Worm (Caenorhabditis elegans) whole organism, young adult: ENCODE measurements around the gene anp-1.

ENCODE experiments used
- B0035.1 ChIP-seq: sonication (generic microtip); optimal IDR thresholded peaks from 2 replicates; lab custom pipeline; 2016; ENCODE audit warnings: missing genetic modification characterization, mild to moderate bottlenecking, missing compliant biosample characterization, missing genotype, missing genetic modification reagents
- B0261.1 ChIP-seq: sonication (generic microtip); optimal IDR thresholded peaks from 2 replicates; lab custom pipeline; 2016; ENCODE audit warnings: mild to moderate bottlenecking, missing genetic modification characterization, moderate library complexity, missing compliant biosample characterization
- C17E4.6 ChIP-seq: fragments of 200-800 bp; sonication (Bioruptor generic); IDR thresholded peaks from 2 replicates; pipeline ENCODE4 v1.3.6; 2022; ENCODE audit warnings: missing genetic modification reagents, missing genetic modification characterization, missing compliant biosample characterization
- F10E7.11 ChIP-seq: sonication (generic microtip); optimal IDR thresholded peaks from 2 replicates; lab custom pipeline; 2017; ENCODE audit warnings: mild to moderate bottlenecking, missing genetic modification characterization, moderate library complexity, missing compliant biosample characterization
- K11D2.4 ChIP-seq: fragments of 200-800 bp; sonication (Bioruptor generic); IDR thresholded peaks from 2 replicates; pipeline ENCODE4 v1.3.6; 2022; ENCODE audit warnings: missing genetic modification reagents, missing genetic modification characterization, missing compliant biosample characterization
- T26A5.8 ChIP-seq: sonication (generic microtip); optimal IDR thresholded peaks from 2 replicates; lab custom pipeline; 2016; ENCODE audit warnings: missing genetic modification characterization, missing compliant biosample characterization
- Y56A3A.18 ChIP-seq: fragments of 200-800 bp; sonication (Bioruptor generic); IDR thresholded peaks from 2 replicates; pipeline ENCODE4 v1.3.6; 2022; ENCODE audit warnings: missing genetic modification reagents, missing genetic modification characterization, missing compliant biosample characterization
- cebp-1 ChIP-seq, 2 experiments: fragments of 200-800 bp in 1 of 2; sonication (Bioruptor generic) in 1 of 2; sonication (generic microtip) in 1 of 2; IDR thresholded peaks in 1 of 2; optimal IDR thresholded peaks in 1 of 2; 2 replicates each; pipeline versions ENCODE4 v1.3.6 to Lab custom; 2017 to 2022; ENCODE audit warnings: missing compliant biosample characterization in 2 of 2, missing genetic modification characterization in 2 of 2, mild to moderate bottlenecking in 1 of 2, missing genetic modification reagents in 1 of 2, moderate library complexity in 1 of 2
- ceh-100 ChIP-seq: fragments of 200-800 bp; sonication (Bioruptor generic); IDR thresholded peaks from 2 replicates; pipeline ENCODE4 v1.3.6; 2022; ENCODE audit warnings: missing genetic modification reagents, missing genetic modification characterization, missing compliant biosample characterization
- ceh-58 ChIP-seq: fragments of 200-800 bp; sonication (Bioruptor generic); IDR thresholded peaks from 2 replicates; pipeline ENCODE4 v1.3.6; 2022; ENCODE audit warnings: missing genetic modification characterization, missing compliant biosample characterization
- ceh-79 ChIP-seq: sonication (generic microtip); optimal IDR thresholded peaks from 2 replicates; lab custom pipeline; 2017; ENCODE audit warnings: mild to moderate bottlenecking, missing genetic modification characterization, missing compliant biosample characterization
- dpff-1 ChIP-seq: sonication (generic microtip); optimal IDR thresholded peaks from 2 replicates; lab custom pipeline; 2017; ENCODE audit warnings: mild to moderate bottlenecking, missing genetic modification characterization, missing compliant biosample characterization
- ets-4 ChIP-seq: fragments of 200-800 bp; sonication (Bioruptor generic); optimal IDR thresholded peaks from 2 replicates; lab custom pipeline; 2018; ENCODE audit warnings: mild to moderate bottlenecking, missing genetic modification characterization, missing compliant biosample characterization
- gei-17 ChIP-seq: fragments of 200-800 bp; sonication (Bioruptor generic); optimal IDR thresholded peaks from 2 replicates; lab custom pipeline; 2018; ENCODE audit warnings: mild to moderate bottlenecking, missing genetic modification characterization, missing compliant biosample characterization
- hmg-1.2 ChIP-seq: fragments of 200-800 bp; sonication (Bioruptor generic); IDR thresholded peaks from 2 replicates; pipeline ENCODE4 v1.3.6; 2022; ENCODE audit warnings: missing genetic modification reagents, missing genetic modification characterization, missing compliant biosample characterization
- let-607 ChIP-seq, 2 experiments: fragments of 200-800 bp in 1 of 2; sonication (Bioruptor generic) in 1 of 2; sonication (generic microtip) in 1 of 2; optimal IDR thresholded peaks; 2 replicates each; lab custom pipeline; 2016 to 2018; ENCODE audit warnings: mild to moderate bottlenecking in 2 of 2, missing compliant biosample characterization in 2 of 2, missing genetic modification characterization in 2 of 2, moderate library complexity in 2 of 2, missing genotype in 1 of 2
- lin-40 ChIP-seq: sonication (generic microtip); optimal IDR thresholded peaks from 2 replicates; lab custom pipeline; 2016; ENCODE audit warnings: missing genetic modification characterization, mild to moderate bottlenecking, missing compliant biosample characterization, missing genotype, missing genetic modification reagents
- lin-54 ChIP-seq: fragments of 200-800 bp; sonication (Bioruptor generic); optimal IDR thresholded peaks from 2 replicates; lab custom pipeline; 2018; ENCODE audit warnings: mild to moderate bottlenecking, missing genetic modification characterization, missing compliant biosample characterization
- lsl-1 ChIP-seq: fragments of 200-800 bp; sonication (Bioruptor generic); optimal IDR thresholded peaks from 2 replicates; lab custom pipeline; 2018; ENCODE audit warnings: mild to moderate bottlenecking, missing genetic modification characterization, moderate library complexity, missing compliant biosample characterization
- lsy-27 ChIP-seq: sonication (generic microtip); optimal IDR thresholded peaks from 2 replicates; lab custom pipeline; 2017; ENCODE audit warnings: missing genetic modification characterization, mild to moderate bottlenecking, missing compliant biosample characterization, antibody characterized with exemption, missing genotype, borderline replicate concordance; ENCODE audit not compliant: insufficient read depth
- madf-6 ChIP-seq: fragments of 200-800 bp; sonication (Bioruptor generic); IDR thresholded peaks from 2 replicates; pipeline ENCODE4 v1.3.6; 2022; ENCODE audit warnings: missing genetic modification reagents, missing genetic modification characterization, missing compliant biosample characterization
- nfya-1 ChIP-seq: sonication (generic microtip); optimal IDR thresholded peaks from 2 replicates; lab custom pipeline; 2017; ENCODE audit warnings: antibody characterized with exemption, missing compliant biosample characterization, missing genetic modification characterization, borderline replicate concordance; ENCODE audit not compliant: insufficient read depth
- nfyb-1 ChIP-seq: fragments of 200-800 bp; sonication (Bioruptor generic); IDR thresholded peaks from 2 replicates; pipeline ENCODE4 v1.3.6; 2022; ENCODE audit warnings: missing genetic modification reagents, missing genetic modification characterization, missing compliant biosample characterization
- nhr-80 ChIP-seq: sonication (generic microtip); optimal IDR thresholded peaks from 2 replicates; lab custom pipeline; 2016; ENCODE audit warnings: missing genetic modification characterization, missing compliant biosample characterization
- pbrm-1 ChIP-seq: fragments of 200-800 bp; sonication (Bioruptor generic); IDR thresholded peaks from 2 replicates; pipeline ENCODE4 v1.3.6; 2022; ENCODE audit warnings: missing genetic modification reagents, missing genetic modification characterization, missing compliant biosample characterization
- repo-1 ChIP-seq: sonication (generic microtip); optimal IDR thresholded peaks from 2 replicates; lab custom pipeline; 2017; ENCODE audit warnings: mild to moderate bottlenecking, missing genetic modification characterization, missing compliant biosample characterization
- sdz-38 ChIP-seq: sonication (generic microtip); optimal IDR thresholded peaks from 2 replicates; lab custom pipeline; 2016; ENCODE audit warnings: missing genotype, missing genetic modification characterization, missing compliant biosample characterization
- snpc-3.4 ChIP-seq: sonication (generic microtip); optimal IDR thresholded peaks from 2 replicates; lab custom pipeline; 2017; ENCODE audit warnings: missing genetic modification characterization, mild to moderate bottlenecking, missing compliant biosample characterization, antibody characterized with exemption, moderate library complexity, missing genotype, missing genetic modification reagents
- snpc-4 ChIP-seq, 5 experiments: fragments of 150-350 bp in 1 of 5; sonication (generic microtip) in 4 of 5; optimal IDR thresholded peaks; 2 replicates each; lab custom pipeline; 2014 to 2018; ENCODE audit warnings: missing genetic modification characterization in 5 of 5, missing biosample characterization in 3 of 5, antibody characterized with exemption in 2 of 5, mild to moderate bottlenecking in 2 of 5, missing compliant biosample characterization in 2 of 5, missing genotype in 2 of 5, moderate library complexity in 2 of 5, missing genetic modification reagents in 1 of 5
- somi-1 ChIP-seq: fragments of 200-800 bp; sonication (Bioruptor generic); optimal IDR thresholded peaks from 2 replicates; lab custom pipeline; 2018; ENCODE audit warnings: mild to moderate bottlenecking, missing genetic modification characterization, missing compliant biosample characterization
- tbp1 ChIP-seq: fragments of 200-800 bp; sonication (Bioruptor generic); optimal IDR thresholded peaks from 2 replicates; lab custom pipeline; 2018; ENCODE audit warnings: mild to moderate bottlenecking, missing genetic modification characterization, missing compliant biosample characterization
- ztf-22 ChIP-seq: fragments of 200-800 bp; sonication (Bioruptor generic); optimal IDR thresholded peaks from 2 replicates; lab custom pipeline; 2018; ENCODE audit warnings: mild to moderate bottlenecking, missing genetic modification characterization, moderate library complexity, missing compliant biosample characterization
- ztf-3 ChIP-seq: fragments of 200-800 bp; sonication (Bioruptor generic); optimal IDR thresholded peaks from 2 replicates; lab custom pipeline; 2018; ENCODE audit warnings: mild to moderate bottlenecking, missing genetic modification characterization, missing compliant biosample characterization
- ztf-6 ChIP-seq: fragments of 200-800 bp; sonication (Bioruptor generic); IDR thresholded peaks from 2 replicates; pipeline ENCODE4 v1.3.6; 2022; ENCODE audit warnings: missing genetic modification reagents, missing genetic modification characterization, missing compliant biosample characterization

anp-1 gene

DNA sequence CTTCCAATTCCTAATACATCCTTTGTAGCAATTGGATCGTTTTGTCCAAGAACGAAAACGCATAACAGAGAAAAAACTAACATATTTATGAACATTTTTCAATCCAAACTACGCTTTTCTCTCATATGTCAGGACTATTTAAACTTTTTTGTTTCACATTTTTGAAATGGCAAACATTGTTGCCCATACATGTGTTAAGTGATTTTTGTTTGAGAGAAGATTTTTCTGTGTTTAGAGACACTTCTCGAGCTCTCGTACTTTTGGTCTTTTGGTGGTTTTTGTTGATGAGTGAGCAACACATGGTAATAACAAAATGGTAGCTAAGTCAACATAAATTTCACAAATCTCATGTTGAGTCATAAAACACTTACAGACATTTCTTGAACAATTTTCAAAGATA is 45.8 kb downstream of the anp-1 start, which contains the start of gene ttr-28:
ttr-28 (minus strand) TSS at position 101 of the 400 bp plus-strand sequence.
- TF ChIP-seq ztf-6 (GFP tag; lab: Robert Waterston, UW): no peak
- TF ChIP-seq ceh-58 (GFP tag; lab: Robert Waterston, UW): no peak

DNA sequence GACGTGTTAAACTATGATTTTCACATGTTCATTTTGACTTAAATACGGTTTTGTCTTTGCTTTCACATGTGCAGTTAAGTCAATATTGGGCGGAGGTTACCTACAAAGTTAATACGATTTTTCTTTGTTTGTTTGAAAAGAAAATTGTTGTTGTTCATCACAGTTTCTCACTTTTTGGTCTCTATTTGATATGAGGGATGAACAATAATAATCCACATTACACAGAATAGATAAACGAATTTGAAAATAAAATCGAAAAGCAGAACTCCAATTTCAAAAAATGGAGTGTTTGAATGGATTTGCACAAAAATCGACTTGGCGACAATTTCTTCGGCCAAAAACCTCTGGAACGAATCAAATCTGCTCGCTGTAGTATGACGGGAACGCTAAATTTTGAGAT is 47.5 kb downstream of the anp-1 start, which contains the start of gene ttr-29:
ttr-29 (minus strand) TSS at position 101 of the 400 bp plus-strand sequence.
- TF ChIP-seq Y56A3A.18 (GFP tag; lab: Robert Waterston, UW) (no peak), lin-54 (GFP tag; lab: Kevin White, UChicago) (no peak), madf-6 (GFP tag; lab: Robert Waterston, UW) (no peak), C17E4.6 (GFP tag; lab: Robert Waterston, UW) (no peak), ceh-79 (tag; lab: Kevin White, UChicago) (no peak), repo-1 (tag; lab: Kevin White, UChicago) (no peak), cebp-1 (GFP tag; IDR thresholded peaks at IDR 0.05; lab: Robert Waterston, UW) (no peak), cebp-1 (tag; optimal IDR thresholded peaks at IDR 0.05; lab: Kevin White, UChicago) (no peak), gei-17 (GFP tag; lab: Kevin White, UChicago) (no peak), B0261.1 (tag; lab: Kevin White, UChicago) (no peak), ztf-22 (GFP tag; lab: Kevin White, UChicago) (no peak), ztf-6 (GFP tag; lab: Robert Waterston, UW) (no peak), pbrm-1 (GFP tag; lab: Robert Waterston, UW) (no peak), somi-1 (GFP tag; lab: Kevin White, UChicago) (no peak)
- TF ChIP-seq, all 124 proteins: peak for 0

ce11 chrV:12907436-12907835 is 48.2 kb downstream of the anp-1 start:
- TF ChIP-seq B0035.1 (tag; lab: Kevin White, UChicago) (no peak), snpc-4 (GFP tag; optimal IDR thresholded peaks at IDR 0.05; lab: Kevin White, UChicago) (no peak), snpc-4 (tag; optimal IDR thresholded peaks at IDR 0.05; lab: Kevin White, UChicago) (no peak), snpc-3.4 (tag; lab: Kevin White, UChicago) (no peak), lsy-27 (no peak), ceh-100 (GFP tag; lab: Robert Waterston, UW) (no peak)

DNA sequence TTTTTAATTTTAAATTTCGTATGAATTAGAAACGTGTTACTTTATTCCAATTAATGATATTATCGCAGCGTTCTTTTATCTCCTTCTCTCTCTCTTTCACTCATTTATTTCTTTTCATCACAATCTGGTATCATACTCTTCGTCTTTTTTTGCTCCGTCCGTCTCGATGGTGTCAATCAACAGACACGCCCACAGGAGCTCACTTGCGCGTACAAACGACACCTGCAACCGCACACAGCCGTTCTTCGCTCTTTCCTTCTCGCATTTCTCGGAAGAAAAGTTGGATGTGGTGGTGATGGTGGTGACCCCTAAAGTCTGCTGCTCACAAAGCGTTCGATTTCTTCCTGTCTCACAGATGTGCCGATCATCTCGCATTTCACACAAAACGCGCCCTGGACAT is 49.4 kb downstream of the anp-1 start:
- no peak for TF ChIP-seq hmg-1.2 (GFP tag; lab: Robert Waterston, UW)
- TF ChIP-seq dpff-1 (tag; lab: Kevin White, UChicago): no peak
- TF ChIP-seq nfyb-1 (GFP tag; lab: Robert Waterston, UW): no peak
- TF ChIP-seq let-607 (tag; optimal IDR thresholded peaks at IDR 0.05; lab: Kevin White, UChicago): peak in 1 of 2 experiments; percentile 37
- TF ChIP-seq lin-40: no peak
- TF ChIP-seq nhr-80 (tag; lab: Kevin White, UChicago): peak; percentile 56
- no peak for TF ChIP-seq ceh-100 (GFP tag; lab: Robert Waterston, UW)
- TF ChIP-seq ceh-58 (GFP tag; lab: Robert Waterston, UW): no peak

ce11 chrV:12909544-12910157 is 50.4 kb downstream of the anp-1 start, which contains the start of gene nid-1:
nid-1 (plus strand) TSS chrV:12910107.
- TF ChIP-seq ets-4 (GFP tag; lab: Kevin White, UChicago) (no peak), ztf-3 (GFP tag; lab: Kevin White, UChicago) (no peak), nfya-1 (tag; lab: Kevin White, UChicago) (no peak), nhr-80 (tag; lab: Kevin White, UChicago) (peak; percentile 56), sdz-38 (tag; lab: Kevin White, UChicago) (no peak), let-607 (tag; optimal IDR thresholded peaks at IDR 0.05; lab: Kevin White, UChicago) (peak in 1 of 2 experiments; percentile 21), B0261.1 (tag; lab: Kevin White, UChicago) (no peak), lsl-1 (no peak), F10E7.11 (no peak), hmg-1.2 (GFP tag; lab: Robert Waterston, UW) (peak; percentile 20; the same call in 1 of the 2 replicates), T26A5.8 (tag; lab: Kevin White, UChicago) (no peak), tbp1 (GFP tag; lab: Kevin White, UChicago) (peak; percentile 14), K11D2.4 (GFP tag; lab: Robert Waterston, UW) (no peak)
- TF ChIP-seq, all 124 proteins: peak for 4
